Worm (Caenorhabditis elegans): ENCODE results near the gene Y62H9A.16.

DNA sequence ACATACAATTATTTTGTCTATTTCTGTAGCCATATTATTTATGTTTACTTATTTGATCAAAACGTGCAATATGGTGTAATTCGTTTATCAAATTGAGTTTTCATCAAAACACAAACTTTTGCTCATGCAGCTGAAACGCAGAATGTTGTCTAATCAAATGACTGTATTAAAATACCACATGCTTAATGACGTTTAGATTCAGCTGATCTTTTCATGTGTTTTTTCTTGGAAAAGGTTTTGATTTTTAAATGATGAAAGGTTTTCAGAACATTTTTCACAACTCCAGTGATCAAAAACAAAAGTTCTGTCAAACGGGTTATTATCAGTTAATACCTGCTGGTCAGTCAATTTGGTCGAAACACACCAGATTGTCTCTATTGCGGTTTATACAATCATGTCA is 42.8 kb upstream of the Y62H9A.16 start, which contains the start of gene Y62H9A.1:
- TF ChIP-seq egl-27 (tag; optimal IDR thresholded peaks at IDR 0.05) (no peak), tbx-2 (tag; optimal IDR thresholded peaks at IDR 0.05) (no peak), ztf-4 (tag; optimal IDR thresholded peaks at IDR 0.05) (no peak), nhr-237 (tag; optimal IDR thresholded peaks at IDR 0.05) (no peak), sea-2 (GFP tag; optimal IDR thresholded peaks at IDR 0.05) (no peak), ceh-82 (tag; optimal IDR thresholded peaks at IDR 0.05) (no peak), lin-39 (tag; optimal IDR thresholded peaks at IDR 0.05) (no peak), jun-1 (tag; optimal IDR thresholded peaks at IDR 0.05) (no peak)

Data from whole organism, L3 larva.